Fruit fly (Drosophila melanogaster) whole organism, embryonic: ENCODE data around the gene SdhC.

Experiments
- Antp ChIP-seq: fragments of 200-800 bp; sonication (Bioruptor generic); optimal IDR thresholded peaks from 3 replicates; lab custom pipeline; 2016; ENCODE audit warnings: missing biosample characterization, missing genetic modification characterization
- CG13296 ChIP-seq: fragments of 200-800 bp; sonication (Bioruptor generic); optimal IDR thresholded peaks from 3 replicates; lab custom pipeline; 2018; ENCODE audit warnings: missing biosample characterization, mild to moderate bottlenecking, missing genetic modification characterization
- CG14710 ChIP-seq: fragments of 200-800 bp; sonication (Bioruptor generic); optimal IDR thresholded peaks from 3 replicates; lab custom pipeline; 2019; ENCODE audit warnings: missing biosample characterization, mild to moderate bottlenecking, missing genetic modification characterization, moderate library complexity
- CG15269 ChIP-seq: fragments of 200-800 bp; sonication (Bioruptor generic); optimal IDR thresholded peaks from 2 replicates; lab custom pipeline; 2018; ENCODE audit warnings: missing biosample characterization, mild to moderate bottlenecking, missing genetic modification characterization, moderate library complexity
- CG15696 ChIP-seq: fragments of 200-800 bp; sonication (Bioruptor generic); optimal IDR thresholded peaks from 2 replicates; lab custom pipeline; 2019; ENCODE audit warnings: missing biosample characterization, mild to moderate bottlenecking, missing genetic modification characterization, moderate library complexity
- CG16813 ChIP-seq: fragments of 200-800 bp; sonication (Bioruptor generic); IDR thresholded peaks from 3 replicates; pipeline ENCODE4 v1.3.6; 2022; ENCODE audit warnings: missing biosample characterization, missing genetic modification characterization; ENCODE audit not compliant: partially characterized antibody
- CG17568 ChIP-seq: fragments of 200-800 bp; sonication (Bioruptor generic); optimal IDR thresholded peaks from 2 replicates; lab custom pipeline; 2018; ENCODE audit warnings: missing biosample characterization, mild to moderate bottlenecking, missing genetic modification characterization, moderate library complexity
- CG17612 ChIP-seq: fragments of 200-800 bp; sonication (Bioruptor generic); IDR thresholded peaks from 2 replicates; pipeline ENCODE4 v1.3.6; 2022; ENCODE audit warnings: missing biosample characterization, missing genetic modification characterization
- CG18599 ChIP-seq: fragments of 200-800 bp; sonication (Bioruptor generic); optimal IDR thresholded peaks from 3 replicates; lab custom pipeline; 2017; ENCODE audit warnings: missing biosample characterization, missing genetic modification characterization, mild to moderate bottlenecking, moderate library complexity, missing genetic modification reagents
- CG2678 ChIP-seq: fragments of 200-800 bp; sonication (Bioruptor generic); optimal IDR thresholded peaks from 3 replicates; lab custom pipeline; 2019; ENCODE audit warnings: missing biosample characterization, mild to moderate bottlenecking, missing genetic modification characterization, moderate library complexity
- CG33213 ChIP-seq: fragments of 200-800 bp; sonication (Bioruptor generic); optimal IDR thresholded peaks from 3 replicates; lab custom pipeline; 2016; ENCODE audit warnings: missing biosample characterization, missing genetic modification characterization
- CG34376 ChIP-seq: fragments of 200-800 bp; sonication (Bioruptor generic); optimal IDR thresholded peaks from 2 replicates; lab custom pipeline; 2018; ENCODE audit warnings: missing biosample characterization, mild to moderate bottlenecking, missing genetic modification characterization
- CG4854 ChIP-seq: fragments of 200-800 bp; sonication (Bioruptor generic); optimal IDR thresholded peaks from 2 replicates; lab custom pipeline; 2016; ENCODE audit warnings: missing biosample characterization, missing genetic modification characterization, inconsistent platforms
- CG6813 ChIP-seq: fragments of 200-800 bp; sonication (Bioruptor generic); optimal IDR thresholded peaks from 2 replicates; lab custom pipeline; 2017; ENCODE audit warnings: missing biosample characterization, missing genetic modification characterization, mild to moderate bottlenecking, moderate library complexity, missing genetic modification reagents
- CG6854 ChIP-seq: fragments of 200-800 bp; sonication (Bioruptor generic); optimal IDR thresholded peaks from 3 replicates; lab custom pipeline; 2017; ENCODE audit warnings: missing biosample characterization, mild to moderate bottlenecking, missing genetic modification characterization
- CG8388 ChIP-seq: fragments of 200-800 bp; sonication (Bioruptor generic); optimal IDR thresholded peaks from 2 replicates; lab custom pipeline; 2019; ENCODE audit warnings: missing biosample characterization, mild to moderate bottlenecking, missing genetic modification characterization, moderate library complexity
- CG9876 ChIP-seq: fragments of 200-800 bp; sonication (Bioruptor generic); optimal IDR thresholded peaks from 2 replicates; lab custom pipeline; 2016; ENCODE audit warnings: missing biosample characterization, missing genetic modification characterization
- CrebB ChIP-seq: fragments of 200-800 bp; sonication (Bioruptor generic); optimal IDR thresholded peaks from 3 replicates; lab custom pipeline; 2018; ENCODE audit warnings: missing biosample characterization, mild to moderate bottlenecking, missing genetic modification characterization
- D ChIP-seq, 2 experiments: fragments of 200-800 bp in 1 of 2; fragments of >200 bp in 1 of 2; sonication (Bioruptor generic) in 1 of 2; optimal IDR thresholded peaks; 2 replicates in 1 of 2; 3 replicates in 1 of 2; lab custom pipeline; 2017; ENCODE audit warnings: mild to moderate bottlenecking in 1 of 2, missing biosample characterization in 1 of 2, missing genetic modification characterization in 1 of 2, missing genetic modification reagents in 1 of 2
- Drgx ChIP-seq: fragments of 200-800 bp; sonication (Bioruptor generic); IDR thresholded peaks from 2 replicates; pipeline ENCODE4 v1.3.6; 2022; ENCODE audit warnings: missing biosample characterization, missing genetic modification characterization
- Eip74EF ChIP-seq, 2 experiments: fragments of 200-800 bp in 1 of 2; fragments of >200 bp in 1 of 2; sonication (Bioruptor generic) in 1 of 2; optimal IDR thresholded peaks; 2 replicates each; lab custom pipeline; 2017 to 2019; ENCODE audit warnings: missing biosample characterization in 2 of 2, missing genetic modification characterization in 2 of 2, mild to moderate bottlenecking in 1 of 2, moderate library complexity in 1 of 2
- GATAe ChIP-seq: fragments of 200-800 bp; sonication (Bioruptor generic); conservative IDR thresholded peaks from 2 replicates; pipeline ENCODE4 v1.3.6; 2022; ENCODE audit warnings: missing biosample characterization, missing genetic modification characterization
- Hr51 ChIP-seq, 2 experiments: fragments of 200-800 bp; sonication (Bioruptor generic); optimal IDR thresholded peaks; 2 replicates in 1 of 2; 3 replicates in 1 of 2; lab custom pipeline; 2016 to 2018; ENCODE audit warnings: missing biosample characterization in 2 of 2, missing genetic modification characterization in 2 of 2, mild to moderate bottlenecking in 1 of 2, moderate library complexity in 1 of 2
- Jarid2 ChIP-seq: fragments of 200-800 bp; sonication (Bioruptor generic); optimal IDR thresholded peaks from 3 replicates; lab custom pipeline; 2017; ENCODE audit warnings: mild to moderate bottlenecking, missing biosample characterization, missing genetic modification reagents, missing genetic modification characterization
- Kr ChIP-seq: fragments of 200-800 bp; sonication (Bioruptor generic); optimal IDR thresholded peaks from 2 replicates; lab custom pipeline; 2017; ENCODE audit warnings: missing biosample characterization, mild to moderate bottlenecking, missing genetic modification characterization
- PHDP ChIP-seq: fragments of 200-800 bp; sonication (Bioruptor generic); optimal IDR thresholded peaks from 3 replicates; lab custom pipeline; 2018; ENCODE audit warnings: missing biosample characterization, mild to moderate bottlenecking, missing genetic modification characterization, moderate library complexity
- Trl ChIP-seq, 3 experiments: fragments of >200 bp in 2 of 3; fragments of 200-800 bp in 1 of 3; sonication (Bioruptor generic) in 1 of 3; optimal IDR thresholded peaks; 2 replicates in 1 of 3; 3 replicates in 2 of 3; lab custom pipeline; 2016 to 2017; ENCODE audit warnings: missing biosample characterization in 1 of 3, missing genetic modification characterization in 1 of 3
- Vsx1 ChIP-seq: fragments of 200-800 bp; sonication (Bioruptor generic); optimal IDR thresholded peaks from 2 replicates; lab custom pipeline; 2017; ENCODE audit warnings: missing biosample characterization, mild to moderate bottlenecking, missing genetic modification characterization, missing genetic modification reagents
- al ChIP-seq: fragments of 200-800 bp; sonication (Bioruptor generic); IDR thresholded peaks from 2 replicates; pipeline ENCODE4 v1.3.6; 2022; ENCODE audit warnings: missing biosample characterization, missing genetic modification characterization
- ap ChIP-seq: fragments of 200-800 bp; sonication (Bioruptor generic); IDR thresholded peaks from 2 replicates; pipeline ENCODE4 v1.3.6; 2022; ENCODE audit warnings: missing biosample characterization, missing genetic modification characterization
- dmrt11E ChIP-seq: fragments of 200-800 bp; sonication (Bioruptor generic); optimal IDR thresholded peaks from 3 replicates; lab custom pipeline; 2018; ENCODE audit warnings: missing biosample characterization, mild to moderate bottlenecking, missing genetic modification characterization, moderate library complexity
- exex ChIP-seq: fragments of 200-800 bp; sonication (Bioruptor generic); optimal IDR thresholded peaks from 4 replicates; lab custom pipeline; 2018; ENCODE audit warnings: missing biosample characterization, mild to moderate bottlenecking, missing genetic modification characterization, moderate library complexity
- gfzf ChIP-seq: fragments of 200-800 bp; sonication (Bioruptor generic); optimal IDR thresholded peaks from 2 replicates; lab custom pipeline; 2016; ENCODE audit warnings: missing biosample characterization, mild to moderate bottlenecking, missing genetic modification characterization, moderate library complexity
- grn ChIP-seq: fragments of 200-800 bp; sonication (Bioruptor generic); optimal IDR thresholded peaks from 3 replicates; lab custom pipeline; 2017; ENCODE audit warnings: missing biosample characterization, missing genetic modification characterization
- kni ChIP-seq: fragments of 200-800 bp; sonication (Bioruptor generic); optimal IDR thresholded peaks from 3 replicates; lab custom pipeline; 2017; ENCODE audit warnings: mild to moderate bottlenecking, missing biosample characterization, missing genetic modification reagents, missing genetic modification characterization
- knrl ChIP-seq: fragments of 200-800 bp; sonication (Bioruptor generic); IDR thresholded peaks from 3 replicates; pipeline ENCODE4 v1.3.6; 2022; ENCODE audit warnings: missing biosample characterization, missing genetic modification characterization; ENCODE audit not compliant: partially characterized antibody
- lab ChIP-seq: fragments of 200-800 bp; sonication (Bioruptor generic); optimal IDR thresholded peaks from 3 replicates; lab custom pipeline; 2017; ENCODE audit warnings: missing biosample characterization, missing genetic modification characterization, mild to moderate bottlenecking, moderate library complexity, missing genetic modification reagents
- lola ChIP-seq, 3 experiments: fragments of >200 bp in 2 of 3; fragments of 200-800 bp in 1 of 3; sonication (Bioruptor generic) in 1 of 3; optimal IDR thresholded peaks; 2 replicates each; lab custom pipeline; 2017 to 2019; ENCODE audit warnings: missing biosample characterization in 3 of 3, missing genetic modification characterization in 3 of 3, mild to moderate bottlenecking in 1 of 3, moderate library complexity in 1 of 3
- oc ChIP-seq: fragments of 200-800 bp; sonication (Bioruptor generic); optimal IDR thresholded peaks from 2 replicates; lab custom pipeline; 2018; ENCODE audit warnings: missing biosample characterization, mild to moderate bottlenecking, missing genetic modification characterization, moderate library complexity
- otp ChIP-seq: fragments of 200-800 bp; sonication (Bioruptor generic); IDR thresholded peaks from 3 replicates; pipeline ENCODE4, ENCODE4 v1.3.6; 2022; ENCODE audit warnings: missing biosample characterization, missing genetic modification characterization
- sd ChIP-seq: fragments of 200-800 bp; sonication (Bioruptor generic); optimal IDR thresholded peaks from 3 replicates; lab custom pipeline; 2018; ENCODE audit warnings: missing biosample characterization, mild to moderate bottlenecking, missing genetic modification characterization, moderate library complexity
- sens ChIP-seq: fragments of 200-800 bp; sonication (Bioruptor generic); peaks from one replicate; lab custom pipeline; 2016; ENCODE audit warnings: missing biosample characterization, missing genetic modification characterization
- sug ChIP-seq: fragments of 200-800 bp; optimal IDR thresholded peaks from 2 replicates; lab custom pipeline; 2019; ENCODE audit warnings: missing biosample characterization, mild to moderate bottlenecking, missing genetic modification characterization, moderate library complexity
- tap ChIP-seq: fragments of 200-800 bp; optimal IDR thresholded peaks from 3 replicates; lab custom pipeline; 2019; ENCODE audit warnings: missing biosample characterization, mild to moderate bottlenecking, missing genetic modification characterization, moderate library complexity
- tll ChIP-seq, 2 experiments: fragments of 200-800 bp in 1 of 2; fragments of >200 bp in 1 of 2; sonication (Bioruptor generic) in 1 of 2; optimal IDR thresholded peaks; 2 replicates each; lab custom pipeline; 2017 to 2019; ENCODE audit warnings: missing biosample characterization in 2 of 2, missing genetic modification characterization in 2 of 2, mild to moderate bottlenecking in 1 of 2, moderate library complexity in 1 of 2
- trh ChIP-seq: fragments of 200-800 bp; sonication (Bioruptor generic); optimal IDR thresholded peaks from 2 replicates; lab custom pipeline; 2016; ENCODE audit warnings: missing biosample characterization, missing genetic modification characterization

The SdhC gene

dm6 chr3R:11173169-11173506 is 36.5 kb downstream of the SdhC start:
- TF ChIP-seq CG4854 (GFP tag; lab: Kevin White, UChicago) (no peak), Kr (GFP tag; lab: Kevin White, UChicago) (no peak), gfzf (no peak), exex (peak; percentile 98), Eip74EF (GFP tag; optimal IDR thresholded peaks at IDR 0.05; lab: Kevin White, UChicago) (no peak), PHDP (tag; lab: Kevin White, UChicago) (peak; percentile 62), CG18599 (GFP tag; lab: Kevin White, UChicago) (peak; percentile 29), CG14710 (tag; lab: Kevin White, UChicago) (no peak), tap (tag; lab: Kevin White, UChicago) (peak; percentile 10), CrebB (tag; lab: Kevin White, UChicago) (peak; percentile 9), D (optimal IDR thresholded peaks at IDR 0.05; lab: Kevin White, UChicago) (no peak), D (GFP tag; optimal IDR thresholded peaks at IDR 0.05; lab: Kevin White, UChicago) (no peak), Hr51 (GFP tag; optimal IDR thresholded peaks at IDR 0.05; lab: Kevin White, UChicago) (peak in 1 of 2 experiments; percentile 43), CG15269 (tag; lab: Kevin White, UChicago) (peak; percentile 22), CG17612 (GFP tag; lab: Robert Waterston, UW) (no peak), CG2678 (peak; percentile 46), CG6813 (GFP tag; lab: Kevin White, UChicago) (no peak), trh (no peak), CG15696 (tag; lab: Kevin White, UChicago) (no peak), sug (tag; lab: Kevin White, UChicago) (peak; percentile 44), sd (tag; lab: Kevin White, UChicago) (peak; percentile 48), grn (GFP tag; lab: Kevin White, UChicago) (peak; percentile 29), Trl (optimal IDR thresholded peaks at IDR 0.05; lab: Kevin White, UChicago) (peak in 1 of 2 experiments; percentile 23), Trl (GFP tag; optimal IDR thresholded peaks at IDR 0.05; lab: Kevin White, UChicago) (no peak), CG34376 (peak; percentile 67), Drgx (GFP tag; lab: Robert Waterston, UW) (no peak), CG17568 (GFP tag; lab: Kevin White, UChicago) (peak; percentile 29), CG6854 (GFP tag; lab: Kevin White, UChicago) (no peak), Vsx1 (GFP tag; lab: Kevin White, UChicago) (peak; percentile 72), ap (no peak), tll (GFP tag; optimal IDR thresholded peaks at IDR 0.05; lab: Kevin White, UChicago) (no peak)

dm6 chr3R:11172460-11173168 is 37.0 kb downstream of the SdhC start, which contains the start of gene Ugt35A1:
Ugt35A1 (minus strand) TSS chr3R:11172664.
- TF ChIP-seq lab (peak; percentile 51), oc (tag; lab: Kevin White, UChicago) (no peak), exex (peak; percentile 91), GATAe (GFP tag; lab: Robert Waterston, UW) (peak; percentile 44; the same call in 1 of the 2 replicates), kni (no peak), otp (GFP tag; lab: Robert Waterston, UW) (0 out of 3 replicates have a peak, but pooled peaks have one; percentile 12), al (GFP tag; lab: Robert Waterston, UW) (0 out of 2 replicates have a peak, but pooled peaks have one; percentile 15), Antp (GFP tag; lab: Kevin White, UChicago) (no peak), sug (tag; lab: Kevin White, UChicago) (peak; percentile 28), CG16813 (GFP tag; lab: Robert Waterston, UW) (no peak), knrl (no peak), CG8388 (GFP tag; lab: Kevin White, UChicago) (no peak), CG9876 (GFP tag; lab: Kevin White, UChicago) (no peak), dmrt11E (no peak), Jarid2 (GFP tag; lab: Kevin White, UChicago) (peak; percentile 71), lola (GFP tag; optimal IDR thresholded peaks at IDR 0.05; lab: Kevin White, UChicago) (no peak), CG33213 (GFP tag; lab: Kevin White, UChicago) (no peak), sens (GFP tag; lab: Kevin White, UChicago) (peak; percentile 13), CG13296 (peak; percentile 10), CrebB (tag; lab: Kevin White, UChicago) (no peak)
